Worm (Caenorhabditis elegans): ENCODE measurements around the gene mrpl-51.

ce11 chrIV:12075497-12075896, 44.4 kb downstream of the mrpl-51 start, which contains the start of gene K08E4.7:
- no peak for TF ChIP-seq flt-1 (GFP tag; IDR thresholded peaks at IDR 0.05)
- no peak for TF ChIP-seq T22C8.4 (GFP tag; IDR thresholded peaks at IDR 0.05)
- TF ChIP-seq med-1 (GFP tag; optimal IDR thresholded peaks at IDR 0.05; ENCODE audit: insufficient read depth): no peak
- TF ChIP-seq ref-1 (GFP tag; conservative IDR thresholded peaks at IDR 0.05): no peak
- TF ChIP-seq tab-1 (GFP tag; IDR thresholded peaks at IDR 0.05): no peak
- TF ChIP-seq cog-1 (tag; optimal IDR thresholded peaks at IDR 0.05): no peak
- TF ChIP-seq ztf-29 (GFP tag; IDR thresholded peaks at IDR 0.05): no peak
- no peak for TF ChIP-seq klf-2 (GFP tag; conservative IDR thresholded peaks at IDR 0.05)

Measured in whole organism, midembryonic.